Worm (Caenorhabditis elegans) whole organism, L2 larva: ENCODE data around the gene ZK1236.9.

Experiments used
- C34F6.9 ChIP-seq: fragments of 150-350 bp; optimal IDR thresholded peaks from 2 replicates; lab custom pipeline; 2014; ENCODE audit warnings: missing biosample characterization, missing genetic modification characterization
- F13H6.1 ChIP-seq: sonication (generic microtip); optimal IDR thresholded peaks from 2 replicates; lab custom pipeline; 2016; ENCODE audit warnings: missing genetic modification characterization, missing compliant biosample characterization
- R02D3.7 ChIP-seq: fragments of 150-350 bp; optimal IDR thresholded peaks from 2 replicates; lab custom pipeline; 2014; ENCODE audit warnings: missing biosample characterization, missing genetic modification characterization
- Y55F3AM.14 ChIP-seq: fragments of 200-800 bp; sonication (Bioruptor generic); optimal IDR thresholded peaks from 2 replicates; lab custom pipeline; 2018; ENCODE audit warnings: mild to moderate bottlenecking, missing genetic modification characterization, missing compliant biosample characterization
- ZK546.5 ChIP-seq: sonication (generic microtip); optimal IDR thresholded peaks from 2 replicates; lab custom pipeline; 2017; ENCODE audit warnings: missing biosample characterization, missing genetic modification characterization
- alr-1 ChIP-seq: fragments of 150-350 bp; optimal IDR thresholded peaks from 2 replicates; lab custom pipeline; 2014; ENCODE audit warnings: missing biosample characterization, missing genetic modification characterization
- aly-2 ChIP-seq: fragments of 150-350 bp; optimal IDR thresholded peaks from 2 replicates; lab custom pipeline; 2014; ENCODE audit warnings: missing biosample characterization, missing genetic modification characterization
- ama-1 ChIP-seq: fragments of 150-350 bp; optimal IDR thresholded peaks from 2 replicates; lab custom pipeline; 2018; ENCODE audit warnings: inconsistent platforms
- blmp-1 ChIP-seq: sonication (generic microtip); optimal IDR thresholded peaks from 2 replicates; lab custom pipeline; 2017; ENCODE audit warnings: missing genetic modification characterization, mild to moderate bottlenecking, missing compliant biosample characterization, antibody characterized with exemption, moderate library complexity; ENCODE audit not compliant: insufficient read depth
- ceh-16 ChIP-seq: fragments of 150-350 bp; optimal IDR thresholded peaks from 2 replicates; lab custom pipeline; 2014; ENCODE audit warnings: missing biosample characterization, missing genetic modification characterization
- ceh-82 ChIP-seq: fragments of 150-350 bp; optimal IDR thresholded peaks from 2 replicates; lab custom pipeline; 2014; ENCODE audit warnings: missing biosample characterization, missing genetic modification characterization
- crh-2 ChIP-seq: sonication (generic microtip); optimal IDR thresholded peaks from 2 replicates; lab custom pipeline; 2017; ENCODE audit warnings: missing biosample characterization, missing genetic modification characterization
- dmd-4 ChIP-seq: sonication (generic microtip); optimal IDR thresholded peaks from 2 replicates; lab custom pipeline; 2017; ENCODE audit warnings: missing biosample characterization, missing genetic modification characterization
- egl-27 ChIP-seq: sonication (generic microtip); optimal IDR thresholded peaks from 3 replicates; lab custom pipeline; 2017; ENCODE audit warnings: missing biosample characterization, missing genetic modification reagents, missing genetic modification characterization
- elt-1 ChIP-seq: fragments of 150-350 bp; optimal IDR thresholded peaks from 2 replicates; lab custom pipeline; 2014; ENCODE audit warnings: missing biosample characterization, missing genetic modification characterization
- elt-3 ChIP-seq: sonication (generic microtip); optimal IDR thresholded peaks from 2 replicates; lab custom pipeline; 2017; ENCODE audit warnings: missing biosample characterization, missing genetic modification characterization
- fos-1 ChIP-seq: fragments of 150-350 bp; optimal IDR thresholded peaks from 2 replicates; lab custom pipeline; 2014; ENCODE audit warnings: missing biosample characterization, missing genetic modification characterization
- gmeb-1 ChIP-seq: fragments of 150-350 bp; optimal IDR thresholded peaks from 2 replicates; lab custom pipeline; 2014; ENCODE audit warnings: missing biosample characterization, missing genetic modification characterization
- lin-11 ChIP-seq: fragments of 150-350 bp; sonication (generic microtip); optimal IDR thresholded peaks from 2 replicates; lab custom pipeline; 2014; ENCODE audit warnings: missing biosample characterization, missing genetic modification characterization, inconsistent platforms, mixed read lengths
- lin-13 ChIP-seq: fragments of 150-350 bp; optimal IDR thresholded peaks from 2 replicates; lab custom pipeline; 2014; ENCODE audit warnings: missing biosample characterization, missing genetic modification reagents, missing genetic modification characterization
- lin-39 ChIP-seq: fragments of 150-350 bp; optimal IDR thresholded peaks from 2 replicates; lab custom pipeline; 2014; ENCODE audit warnings: missing biosample characterization, missing genetic modification reagents, missing genetic modification characterization
- lsy-2 ChIP-seq, 2 experiments: fragments of 150-350 bp in 1 of 2; sonication (generic microtip) in 1 of 2; optimal IDR thresholded peaks; 2 replicates each; lab custom pipeline; 2014 to 2017; ENCODE audit warnings: missing biosample characterization in 2 of 2, missing genetic modification characterization in 2 of 2
- mab-5 ChIP-seq: fragments of 150-350 bp; optimal IDR thresholded peaks from 2 replicates; lab custom pipeline; 2014; ENCODE audit warnings: missing biosample characterization, missing genetic modification characterization
- mbf-1 ChIP-seq: sonication (generic microtip); optimal IDR thresholded peaks from 2 replicates; lab custom pipeline; 2017; ENCODE audit warnings: missing biosample characterization, missing genetic modification characterization
- mdl-1 ChIP-seq, 2 experiments: fragments of 150-350 bp in 1 of 2; sonication (generic microtip) in 1 of 2; optimal IDR thresholded peaks; 2 replicates each; lab custom pipeline; 2017; ENCODE audit warnings: missing biosample characterization in 2 of 2, missing genetic modification characterization in 2 of 2
- nhr-10 ChIP-seq: sonication (generic microtip); optimal IDR thresholded peaks from 2 replicates; lab custom pipeline; 2017; ENCODE audit warnings: missing biosample characterization, missing genetic modification characterization
- nhr-11 ChIP-seq: fragments of 150-350 bp; optimal IDR thresholded peaks from 2 replicates; lab custom pipeline; 2014; ENCODE audit warnings: missing biosample characterization, missing genetic modification characterization
- nhr-12 ChIP-seq: fragments of 150-350 bp; optimal IDR thresholded peaks from 2 replicates; lab custom pipeline; 2014; ENCODE audit warnings: missing biosample characterization, missing genetic modification characterization
- nhr-129 ChIP-seq: fragments of 150-350 bp; optimal IDR thresholded peaks from 2 replicates; lab custom pipeline; 2014; ENCODE audit warnings: missing biosample characterization, missing genetic modification characterization
- nhr-21 ChIP-seq: fragments of 150-350 bp; optimal IDR thresholded peaks from 2 replicates; lab custom pipeline; 2014; ENCODE audit warnings: missing biosample characterization, missing genetic modification characterization
- nhr-23 ChIP-seq: fragments of 150-350 bp; optimal IDR thresholded peaks from 2 replicates; lab custom pipeline; 2014; ENCODE audit warnings: missing biosample characterization, missing genetic modification reagents, missing genetic modification characterization
- nhr-237 ChIP-seq: fragments of 150-350 bp; optimal IDR thresholded peaks from 2 replicates; lab custom pipeline; 2014; ENCODE audit warnings: missing biosample characterization, missing genetic modification characterization
- nhr-25 ChIP-seq: fragments of 150-350 bp; sonication (generic microtip); optimal IDR thresholded peaks from 3 replicates; lab custom pipeline; 2014; ENCODE audit warnings: missing biosample characterization, missing genetic modification characterization
- nhr-6 ChIP-seq: fragments of 150-350 bp; optimal IDR thresholded peaks from 2 replicates; lab custom pipeline; 2014; ENCODE audit warnings: missing biosample characterization, missing genetic modification characterization
- nhr-77 ChIP-seq: fragments of 150-350 bp; optimal IDR thresholded peaks from 2 replicates; lab custom pipeline; 2014; ENCODE audit warnings: missing biosample characterization, missing genetic modification characterization
- peb-1 ChIP-seq: fragments of 150-350 bp; optimal IDR thresholded peaks from 2 replicates; lab custom pipeline; 2014; ENCODE audit warnings: missing biosample characterization, missing genetic modification characterization
- sem-4 ChIP-seq: fragments of 150-350 bp; optimal IDR thresholded peaks from 2 replicates; lab custom pipeline; 2014; ENCODE audit warnings: missing biosample characterization, missing genetic modification reagents, missing genetic modification characterization
- skn-1 ChIP-seq: sonication (generic microtip); optimal IDR thresholded peaks from 2 replicates; lab custom pipeline; 2017; ENCODE audit warnings: missing biosample characterization, missing genetic modification characterization
- sma-3 ChIP-seq: sonication (generic microtip); optimal IDR thresholded peaks from 2 replicates; lab custom pipeline; 2016; ENCODE audit warnings: missing genetic modification reagents, missing genetic modification characterization, missing compliant biosample characterization
- sma-9 ChIP-seq, 2 experiments: fragments of 150-350 bp in 1 of 2; sonication (generic microtip) in 1 of 2; optimal IDR thresholded peaks; 2 replicates each; lab custom pipeline; 2014 to 2016; ENCODE audit warnings: missing genetic modification characterization in 2 of 2, mild to moderate bottlenecking in 1 of 2, missing biosample characterization in 1 of 2, missing compliant biosample characterization in 1 of 2, missing genetic modification reagents in 1 of 2, moderate library complexity in 1 of 2
- snpc-4 ChIP-seq: fragments of 150-350 bp; optimal IDR thresholded peaks from 2 replicates; lab custom pipeline; 2014; ENCODE audit warnings: missing biosample characterization, missing genetic modification characterization
- unc-39 ChIP-seq: fragments of 150-350 bp; optimal IDR thresholded peaks from 2 replicates; lab custom pipeline; 2014; ENCODE audit warnings: missing biosample characterization, missing genetic modification characterization
- unc-55 ChIP-seq: fragments of 150-350 bp; sonication (generic microtip); optimal IDR thresholded peaks from 3 replicates; lab custom pipeline; 2014; ENCODE audit warnings: missing biosample characterization, missing genetic modification reagents, missing genetic modification characterization
- unc-62 ChIP-seq: fragments of 150-350 bp; optimal IDR thresholded peaks from 2 replicates; lab custom pipeline; 2014; ENCODE audit warnings: missing biosample characterization, missing genetic modification reagents, missing genetic modification characterization
- zag-1 ChIP-seq: fragments of 150-350 bp; optimal IDR thresholded peaks from 2 replicates; lab custom pipeline; 2014; ENCODE audit warnings: missing biosample characterization, missing genetic modification characterization
- ztf-1 ChIP-seq: fragments of 200-800 bp; sonication (Bioruptor generic); conservative IDR thresholded peaks from 2 replicates; pipeline ENCODE4 v1.3.6; 2022; ENCODE audit warnings: missing genetic modification characterization, missing compliant biosample characterization
- ztf-11 ChIP-seq: sonication (generic microtip); optimal IDR thresholded peaks from 2 replicates; lab custom pipeline; 2017; ENCODE audit warnings: missing biosample characterization, missing genetic modification characterization
- ztf-4 ChIP-seq: fragments of 150-350 bp; optimal IDR thresholded peaks from 2 replicates; lab custom pipeline; 2014; ENCODE audit warnings: missing biosample characterization, missing genetic modification characterization

Gene ZK1236.9

ce11 chrIII:8416871-8417191 is 18.1 kb downstream of the ZK1236.9 start:
- TF ChIP-seq elt-1 (tag; lab: Kevin White, UChicago) (no peak), nhr-12 (tag; lab: Kevin White, UChicago) (no peak), unc-39 (tag; lab: Kevin White, UChicago) (no peak), nhr-237 (tag; lab: Kevin White, UChicago) (no peak), sem-4 (tag; lab: Kevin White, UChicago) (no peak), nhr-77 (no peak), nhr-11 (tag; lab: Kevin White, UChicago) (no peak), nhr-23 (tag; lab: Kevin White, UChicago) (no peak), ztf-11 (tag; lab: Kevin White, UChicago) (no peak), aly-2 (tag; lab: Kevin White, UChicago) (no peak)

- TF ChIP-seq unc-39 (tag; lab: Kevin White, UChicago) (no peak), mdl-1 (tag; optimal IDR thresholded peaks at IDR 0.05; lab: Kevin White, UChicago) (no peak), Y55F3AM.14 (no peak), R02D3.7 (tag; lab: Kevin White, UChicago) (no peak), nhr-237 (tag; lab: Kevin White, UChicago) (no peak), ZK546.5 (tag; lab: Kevin White, UChicago) (no peak), unc-62 (GFP tag; lab: Kevin White, UChicago) (no peak), ztf-11 (tag; lab: Kevin White, UChicago) (no peak)
These were observed 21.5 kb downstream of the ZK1236.9 start for ce11 chrIII:8413501-8413900.

- no peak for TF ChIP-seq ztf-1 (GFP tag; lab: Robert Waterston, UW)
- TF ChIP-seq ceh-82 (tag; lab: Kevin White, UChicago) = no peak
- peak; percentile 72 to 94 for TF ChIP-seq lsy-2 (tag; optimal IDR thresholded peaks at IDR 0.05; lab: Kevin White, UChicago)
- no peak for TF ChIP-seq nhr-11 (tag; lab: Kevin White, UChicago)
- peak; percentile 77 for TF ChIP-seq F13H6.1
- peak; percentile 28 for TF ChIP-seq egl-27 (tag; lab: Kevin White, UChicago)
- no peak for TF ChIP-seq dmd-4 (tag; lab: Kevin White, UChicago)
- no peak for TF ChIP-seq unc-62 (GFP tag; lab: Kevin White, UChicago)
- TF ChIP-seq peb-1 (tag; lab: Kevin White, UChicago) = no peak
- no peak for TF ChIP-seq lin-39 (tag; lab: Kevin White, UChicago)
- TF ChIP-seq blmp-1 (tag; lab: Kevin White, UChicago) = peak; percentile 25
- peak; percentile 49 for TF ChIP-seq nhr-6
- TF ChIP-seq ztf-4 (tag; lab: Kevin White, UChicago) = no peak
- peak; percentile 93 for TF ChIP-seq C34F6.9 (tag; lab: Kevin White, UChicago)
- no peak for TF ChIP-seq elt-1 (tag; lab: Kevin White, UChicago)
- TF ChIP-seq nhr-23 (tag; lab: Kevin White, UChicago) = no peak
- TF ChIP-seq mbf-1 = no peak
- TF ChIP-seq aly-2 (tag; lab: Kevin White, UChicago) = no peak
- no peak for TF ChIP-seq elt-3 (tag; lab: Kevin White, UChicago)
- peak; percentile 62 for TF ChIP-seq Y55F3AM.14
- TF ChIP-seq R02D3.7 (tag; lab: Kevin White, UChicago) = no peak
- peak; percentile 33 for TF ChIP-seq snpc-4 (tag; lab: Kevin White, UChicago)
- TF ChIP-seq ztf-11 (tag; lab: Kevin White, UChicago) = no peak
- TF ChIP-seq nhr-77 = no peak
- peak; percentile 88 for TF ChIP-seq nhr-129 (tag; lab: Kevin White, UChicago)
- TF ChIP-seq lin-13 (GFP tag; lab: Kevin White, UChicago) = peak; percentile 58
- TF ChIP-seq lin-11 (tag; lab: Kevin White, UChicago) = peak; percentile 20
- TF ChIP-seq unc-55 (GFP tag; lab: Kevin White, UChicago) = peak; percentile 91
- peak; percentile 88 for TF ChIP-seq nhr-25 (tag; lab: Kevin White, UChicago)
- peak; percentile 36 for TF ChIP-seq sma-3
- TF ChIP-seq zag-1 (tag; lab: Kevin White, UChicago) = peak; percentile 84
- no peak for TF ChIP-seq nhr-237 (tag; lab: Kevin White, UChicago)
- peak; percentile 57 for TF ChIP-seq mab-5 (tag; lab: Kevin White, UChicago)
- TF ChIP-seq crh-2 (tag; lab: Kevin White, UChicago) = peak; percentile 91
- no peak for TF ChIP-seq nhr-12 (tag; lab: Kevin White, UChicago)
- peak; percentile 66 for TF ChIP-seq sem-4 (tag; lab: Kevin White, UChicago)
- no peak for TF ChIP-seq nhr-10 (tag; lab: Kevin White, UChicago)
- no peak for TF ChIP-seq alr-1 (tag; lab: Kevin White, UChicago)
- no peak for TF ChIP-seq unc-39 (tag; lab: Kevin White, UChicago)
- TF ChIP-seq nhr-21 (tag; lab: Kevin White, UChicago) = peak; percentile 31
- peak in 1 of 2 experiments; percentile 28 for TF ChIP-seq mdl-1 (tag; optimal IDR thresholded peaks at IDR 0.05; lab: Kevin White, UChicago)
- TF ChIP-seq sma-9 (GFP tag; optimal IDR thresholded peaks at IDR 0.05; lab: Kevin White, UChicago) = peak; percentile 44
- TF ChIP-seq sma-9 (tag; optimal IDR thresholded peaks at IDR 0.05; lab: Kevin White, UChicago) = no peak
- peak; percentile 8 for TF ChIP-seq skn-1 (tag; lab: Kevin White, UChicago)
- TF ChIP-seq gmeb-1 (tag; lab: Kevin White, UChicago) = peak; percentile 47
- TF ChIP-seq ZK546.5 (tag; lab: Kevin White, UChicago) = no peak
- TF ChIP-seq ama-1 = peak; percentile 38
- TF ChIP-seq ceh-16 (tag; lab: Kevin White, UChicago) = no peak
- peak; percentile 86 for TF ChIP-seq fos-1 (tag; lab: Kevin White, UChicago)
- TF ChIP-seq, all 48 proteins: peak for 25
These were observed 23.0 kb downstream of the ZK1236.9 start for ce11 chrIII:8411976-8412375.
